Worm (Caenorhabditis elegans) whole organism, midembryonic: Measurements from ENCODE around the gene T09A5.5.

ENCODE experiments used
- flt-1 ChIP-seq: fragments of 200-800 bp; sonication (Bioruptor generic); IDR thresholded peaks from 2 replicates; pipeline ENCODE4 v1.3.6; 2022; ENCODE audit warnings: missing genetic modification characterization, missing compliant biosample characterization
- med-1 ChIP-seq: sonication (generic microtip); optimal IDR thresholded peaks from 2 replicates; lab custom pipeline; 2017; ENCODE audit warnings: missing genetic modification characterization, mild to moderate bottlenecking, missing compliant biosample characterization, antibody characterized with exemption, missing genetic modification reagents; ENCODE audit not compliant: insufficient read depth
- tab-1 ChIP-seq: fragments of 200-800 bp; sonication (Bioruptor generic); IDR thresholded peaks from 2 replicates; pipeline ENCODE4 v1.3.6; 2022; ENCODE audit warnings: missing genetic modification characterization, missing compliant biosample characterization
- ztf-23 ChIP-seq: fragments of 200-800 bp; sonication (Bioruptor generic); IDR thresholded peaks from 2 replicates; pipeline ENCODE4 v1.3.6; 2022; ENCODE audit warnings: missing genetic modification reagents, missing genetic modification characterization, missing compliant biosample characterization

DNA sequence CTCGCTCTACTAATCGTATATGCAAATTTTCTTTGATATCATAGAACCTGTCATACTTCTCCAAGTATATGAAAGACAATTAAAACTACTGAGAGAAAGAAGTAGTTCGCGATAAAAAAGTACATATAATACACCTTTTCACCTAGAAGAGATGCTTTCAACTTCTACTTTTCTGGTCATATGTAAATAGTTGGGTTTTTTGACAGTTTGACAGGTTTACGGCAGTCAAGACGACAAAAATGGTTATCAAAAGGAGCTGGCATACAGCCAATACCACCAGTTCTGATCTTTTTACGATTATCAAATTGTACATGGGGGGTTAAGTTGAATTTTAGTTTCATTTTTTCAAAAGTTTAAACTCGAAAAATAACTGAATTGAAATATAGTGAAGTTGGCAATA, 38.7 kb downstream of the T09A5.5 start:
- TF ChIP-seq flt-1 (GFP tag; lab: Robert Waterston, UW) (no peak), med-1 (GFP tag; lab: Kevin White, UChicago) (no peak), ztf-23 (GFP tag; lab: Robert Waterston, UW) (no peak), tab-1 (no peak)
